Worm (Caenorhabditis elegans): Measurements from ENCODE around the gene F14B8.4.

Gene F14B8.4

ce11 chrX:6926952-6927351 is 27.2 kb upstream of the F14B8.4 start:
- TF ChIP-seq med-1 (GFP tag; optimal IDR thresholded peaks at IDR 0.05; ENCODE audit: insufficient read depth) (no peak), tab-1 (GFP tag; IDR thresholded peaks at IDR 0.05) (no peak), T22C8.4 (GFP tag; IDR thresholded peaks at IDR 0.05) (no peak), cog-1 (tag; optimal IDR thresholded peaks at IDR 0.05) (no peak), ztf-29 (GFP tag; IDR thresholded peaks at IDR 0.05) (no peak), ref-1 (GFP tag; conservative IDR thresholded peaks at IDR 0.05) (no peak), flt-1 (GFP tag; IDR thresholded peaks at IDR 0.05) (no peak), klf-2 (GFP tag; conservative IDR thresholded peaks at IDR 0.05) (no peak), ztf-23 (GFP tag; IDR thresholded peaks at IDR 0.05) (no peak)

ce11 chrX:6924461-6924860 is 24.7 kb upstream of the F14B8.4 start, which contains the start of gene otpl-3:
otpl-3 (minus strand) TSS chrX:6924764.
- TF ChIP-seq cog-1 (tag; optimal IDR thresholded peaks at IDR 0.05), result no peak

DNA sequence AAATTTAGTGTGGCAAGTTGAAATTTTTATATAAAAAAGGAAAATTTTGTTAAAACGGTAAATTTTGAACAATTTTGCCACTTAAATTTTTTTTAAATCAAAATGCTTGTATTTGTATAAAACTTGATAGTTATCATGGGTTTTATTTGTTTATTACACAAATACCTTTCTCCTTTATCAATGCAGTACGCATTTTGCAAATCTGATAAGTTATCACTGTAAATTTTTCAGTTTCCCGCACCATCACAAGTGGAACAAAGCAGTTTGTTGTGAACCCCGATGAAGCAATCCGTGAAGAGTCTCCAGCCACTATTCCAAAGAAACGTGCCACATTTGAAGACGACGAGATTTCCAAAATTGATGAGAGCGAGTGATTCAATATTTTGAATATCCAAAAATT is 20.4 kb upstream of the F14B8.4 start:
- TF ChIP-seq T22C8.4 (GFP tag; IDR thresholded peaks at IDR 0.05) (no peak), flt-1 (GFP tag; IDR thresholded peaks at IDR 0.05) (no peak), klf-2 (GFP tag; conservative IDR thresholded peaks at IDR 0.05) (no peak), ref-1 (GFP tag; conservative IDR thresholded peaks at IDR 0.05) (no peak)

DNA sequence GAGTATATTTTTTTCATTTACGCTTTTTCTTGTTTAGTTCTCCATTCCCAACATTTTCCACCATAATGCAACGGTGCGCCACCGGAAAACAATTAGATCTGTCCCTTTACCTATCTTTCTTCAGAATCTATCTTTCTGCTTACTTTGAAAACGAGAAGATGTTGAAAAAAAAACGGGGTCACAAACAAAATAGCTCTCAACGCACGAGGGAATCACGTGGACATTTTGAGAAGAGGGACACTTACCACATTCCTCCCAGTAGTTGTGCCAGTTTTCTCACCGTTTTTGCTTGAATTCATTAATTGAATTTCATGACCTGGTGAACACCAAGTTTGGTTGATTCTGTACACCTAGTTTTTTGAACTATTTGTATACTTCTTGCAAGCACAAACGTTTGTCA is 16.4 kb upstream of the F14B8.4 start:
- TF ChIP-seq tab-1 (GFP tag; IDR thresholded peaks at IDR 0.05), result no peak
- no peak for TF ChIP-seq ref-1 (GFP tag; conservative IDR thresholded peaks at IDR 0.05)

- TF ChIP-seq T22C8.4 (GFP tag; IDR thresholded peaks at IDR 0.05) (no peak), klf-2 (GFP tag; conservative IDR thresholded peaks at IDR 0.05) (no peak), ref-1 (GFP tag; conservative IDR thresholded peaks at IDR 0.05) (no peak), med-1 (GFP tag; optimal IDR thresholded peaks at IDR 0.05; ENCODE audit: insufficient read depth) (no peak), flt-1 (GFP tag; IDR thresholded peaks at IDR 0.05) (no peak), ztf-23 (GFP tag; IDR thresholded peaks at IDR 0.05) (no peak), cog-1 (tag; optimal IDR thresholded peaks at IDR 0.05) (no peak), tab-1 (GFP tag; IDR thresholded peaks at IDR 0.05) (no peak), ztf-29 (GFP tag; IDR thresholded peaks at IDR 0.05) (no peak)
Observed at ce11 chrX:6915279-6915678, 15.5 kb upstream of the F14B8.4 start.

DNA sequence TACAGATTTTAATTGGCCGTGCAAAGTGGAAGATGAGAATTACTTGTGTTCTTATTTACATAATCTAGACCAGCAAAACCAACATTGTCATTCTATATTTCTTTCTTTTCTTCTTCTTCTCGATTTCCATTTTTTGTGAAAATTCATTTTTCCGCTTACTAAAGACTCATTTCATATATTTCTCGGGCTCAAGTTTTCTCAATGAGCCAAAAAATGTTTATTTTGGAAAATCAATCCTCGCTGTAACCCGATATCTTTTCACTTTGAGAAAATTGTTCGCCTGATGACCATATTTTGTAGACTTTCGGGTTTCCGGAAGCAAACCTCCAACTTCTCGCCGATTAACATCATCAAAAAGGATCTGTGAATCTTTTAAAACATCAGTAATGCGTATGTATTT is 14.2 kb upstream of the F14B8.4 start, which contains the start of gene nhx-4:
nhx-4 (plus strand) TSS at position 301 of the 400 bp plus-strand sequence.
- TF ChIP-seq ztf-23 (GFP tag; IDR thresholded peaks at IDR 0.05), result no peak
- no peak for TF ChIP-seq flt-1 (GFP tag; IDR thresholded peaks at IDR 0.05)
- TF ChIP-seq cog-1 (tag; optimal IDR thresholded peaks at IDR 0.05), result no peak
- no peak for TF ChIP-seq med-1 (GFP tag; optimal IDR thresholded peaks at IDR 0.05; ENCODE audit: insufficient read depth)
- TF ChIP-seq klf-2 (GFP tag; conservative IDR thresholded peaks at IDR 0.05), result no peak
- TF ChIP-seq ref-1 (GFP tag; conservative IDR thresholded peaks at IDR 0.05), result no peak
- no peak for TF ChIP-seq tab-1 (GFP tag; IDR thresholded peaks at IDR 0.05)
- TF ChIP-seq T22C8.4 (GFP tag; IDR thresholded peaks at IDR 0.05), result no peak
- no peak for TF ChIP-seq ztf-29 (GFP tag; IDR thresholded peaks at IDR 0.05)

ce11 chrX:6905581-6905980 is 5.8 kb upstream of the F14B8.4 start:
- TF ChIP-seq ztf-29 (GFP tag; IDR thresholded peaks at IDR 0.05), result no peak

- no peak for TF ChIP-seq klf-2 (GFP tag; conservative IDR thresholded peaks at IDR 0.05)
- no peak for TF ChIP-seq ztf-29 (GFP tag; IDR thresholded peaks at IDR 0.05)
- no peak for TF ChIP-seq T22C8.4 (GFP tag; IDR thresholded peaks at IDR 0.05)
- no peak for TF ChIP-seq cog-1 (tag; optimal IDR thresholded peaks at IDR 0.05)
- no peak for TF ChIP-seq med-1 (GFP tag; optimal IDR thresholded peaks at IDR 0.05; ENCODE audit: insufficient read depth)
- no peak for TF ChIP-seq ref-1 (GFP tag; conservative IDR thresholded peaks at IDR 0.05)
- no peak for TF ChIP-seq ztf-23 (GFP tag; IDR thresholded peaks at IDR 0.05)
- TF ChIP-seq tab-1 (GFP tag; IDR thresholded peaks at IDR 0.05), result no peak
- TF ChIP-seq flt-1 (GFP tag; IDR thresholded peaks at IDR 0.05), result no peak
Observed at ce11 chrX:6904064-6904771, 4.5 kb upstream of the F14B8.4 start, which contains the start of gene sid-5. sid-5 (plus strand) TSS chrX:6904721.

ce11 chrX:6902958-6903357 is 3.2 kb upstream of the F14B8.4 start:
- TF ChIP-seq ztf-29 (GFP tag; IDR thresholded peaks at IDR 0.05), result no peak; the same call in 1 of the 2 replicates
- peak; percentile 66; the same call in 1 of the 2 replicates for TF ChIP-seq ref-1 (GFP tag; conservative IDR thresholded peaks at IDR 0.05)
- TF ChIP-seq cog-1 (tag; optimal IDR thresholded peaks at IDR 0.05), result peak; percentile 49
- TF ChIP-seq ztf-23 (GFP tag; IDR thresholded peaks at IDR 0.05), result peak; percentile 90
- no peak; the same call in none of the 2 replicates for TF ChIP-seq T22C8.4 (GFP tag; IDR thresholded peaks at IDR 0.05)
- TF ChIP-seq tab-1 (GFP tag; IDR thresholded peaks at IDR 0.05), result peak; percentile 82
- TF ChIP-seq med-1 (GFP tag; optimal IDR thresholded peaks at IDR 0.05; ENCODE audit: insufficient read depth), result peak; percentile 19
- peak; percentile 85 for TF ChIP-seq klf-2 (GFP tag; conservative IDR thresholded peaks at IDR 0.05)
- peak; percentile 90 for TF ChIP-seq flt-1 (GFP tag; IDR thresholded peaks at IDR 0.05)

DNA sequence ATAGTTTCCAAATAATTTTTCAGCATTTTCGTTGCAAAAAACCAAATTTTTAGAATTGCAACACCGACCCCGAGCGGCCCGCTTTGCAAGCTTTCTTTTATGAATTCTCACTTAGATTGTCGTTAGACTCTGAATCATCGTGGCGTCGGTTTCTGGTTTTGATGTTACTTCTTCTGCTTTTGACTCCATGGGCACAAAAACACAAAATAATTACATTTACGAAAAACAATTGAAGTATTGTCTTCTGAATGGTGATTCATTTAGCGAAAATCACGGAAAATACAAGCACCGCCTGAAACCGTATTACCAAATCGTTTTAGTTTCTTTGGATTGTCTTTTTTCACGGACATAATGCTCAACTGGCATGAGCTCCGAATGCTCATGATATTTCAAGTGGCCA is 1.3 kb upstream of the F14B8.4 start, which contains the start of gene pes-23:
pes-23 (plus strand) TSS at position 301 of the 400 bp plus-strand sequence.
- no peak for TF ChIP-seq ztf-29 (GFP tag; IDR thresholded peaks at IDR 0.05)
- no peak for TF ChIP-seq flt-1 (GFP tag; IDR thresholded peaks at IDR 0.05)
- no peak for TF ChIP-seq tab-1 (GFP tag; IDR thresholded peaks at IDR 0.05)
- no peak for TF ChIP-seq klf-2 (GFP tag; conservative IDR thresholded peaks at IDR 0.05)

DNA sequence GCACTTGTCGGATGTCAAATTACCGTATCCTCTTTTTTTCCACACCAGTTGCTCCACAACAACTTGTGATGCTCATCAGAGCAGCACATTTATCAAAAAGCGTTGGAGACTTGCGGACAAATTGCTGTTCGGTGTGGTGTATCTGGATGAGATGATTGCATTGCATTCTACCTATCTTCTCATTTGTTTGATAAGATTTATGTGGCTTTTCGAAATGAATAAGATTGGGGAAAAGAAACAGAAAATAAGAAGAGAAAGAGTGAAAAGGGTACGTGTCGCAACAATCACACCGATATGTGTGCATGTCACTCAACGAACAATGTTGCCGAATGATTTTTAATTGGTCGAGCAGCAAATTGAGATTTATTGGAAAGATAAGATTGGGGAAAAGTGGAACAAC is 5.6 kb downstream of the F14B8.4 start:
- TF ChIP-seq klf-2 (GFP tag; conservative IDR thresholded peaks at IDR 0.05) (no peak), tab-1 (GFP tag; IDR thresholded peaks at IDR 0.05) (no peak), T22C8.4 (GFP tag; IDR thresholded peaks at IDR 0.05) (no peak), ztf-23 (GFP tag; IDR thresholded peaks at IDR 0.05) (no peak), ztf-29 (GFP tag; IDR thresholded peaks at IDR 0.05) (no peak), flt-1 (GFP tag; IDR thresholded peaks at IDR 0.05) (no peak), cog-1 (tag; optimal IDR thresholded peaks at IDR 0.05) (no peak), ref-1 (GFP tag; conservative IDR thresholded peaks at IDR 0.05) (no peak), med-1 (GFP tag; optimal IDR thresholded peaks at IDR 0.05; ENCODE audit: insufficient read depth) (no peak)
